Fruit fly (Drosophila melanogaster) whole organism, embryonic: ENCODE data around the gene Fur2.
A peak's percentile ranks its signal among the peaks of the same experiment; 100 is the strongest.

Source experiments
- Ada2b ChIP-seq: fragments of 200-800 bp; sonication (Bioruptor generic); IDR thresholded peaks from 2 replicates; pipeline ENCODE4 v1.3.6; 2022; ENCODE audit warnings: missing biosample characterization, missing genetic modification characterization
- Antp ChIP-seq: fragments of 200-800 bp; sonication (Bioruptor generic); optimal IDR thresholded peaks from 3 replicates; lab custom pipeline; 2016; ENCODE audit warnings: missing biosample characterization, missing genetic modification characterization
- Blimp-1 ChIP-seq: fragments of 200-800 bp; sonication (Bioruptor generic); optimal IDR thresholded peaks from 3 replicates; lab custom pipeline; 2018; ENCODE audit warnings: missing biosample characterization, missing genetic modification characterization, mild to moderate bottlenecking, moderate library complexity, missing genetic modification reagents
- CG10543 ChIP-seq: fragments of 200-800 bp; sonication (Bioruptor generic); optimal IDR thresholded peaks from 3 replicates; lab custom pipeline; 2017; ENCODE audit warnings: missing biosample characterization, mild to moderate bottlenecking, missing genetic modification characterization, moderate library complexity
- CG10979 ChIP-seq: fragments of 200-800 bp; sonication (Bioruptor generic); optimal IDR thresholded peaks from 2 replicates; lab custom pipeline; 2018; ENCODE audit warnings: missing biosample characterization, mild to moderate bottlenecking, missing genetic modification characterization, moderate library complexity
- CG17912 ChIP-seq: fragments of 200-800 bp; sonication (Bioruptor generic); optimal IDR thresholded peaks from 2 replicates; lab custom pipeline; 2018; ENCODE audit warnings: missing biosample characterization, mild to moderate bottlenecking, missing genetic modification characterization
- CG18619 ChIP-seq: fragments of 200-800 bp; sonication (Bioruptor generic); optimal IDR thresholded peaks from 3 replicates; lab custom pipeline; 2017; ENCODE audit warnings: missing biosample characterization, mild to moderate bottlenecking, missing genetic modification characterization
- CG2712 ChIP-seq: fragments of 200-800 bp; optimal IDR thresholded peaks from 3 replicates; lab custom pipeline; 2019; ENCODE audit warnings: missing biosample characterization, mild to moderate bottlenecking, missing genetic modification characterization, moderate library complexity
- CG2875 ChIP-seq: fragments of 200-800 bp; sonication (Bioruptor generic); optimal IDR thresholded peaks from 2 replicates; lab custom pipeline; 2017; ENCODE audit warnings: missing biosample characterization, mild to moderate bottlenecking, missing genetic modification characterization, missing genetic modification reagents
- CG2889 ChIP-seq: fragments of 200-800 bp; sonication (Bioruptor generic); IDR thresholded peaks from 3 replicates; pipeline ENCODE4 v1.3.6; 2022; ENCODE audit warnings: missing biosample characterization, missing genetic modification characterization
- CG30431 ChIP-seq: fragments of 200-800 bp; sonication (Bioruptor generic); optimal IDR thresholded peaks from 2 replicates; lab custom pipeline; 2017; ENCODE audit warnings: missing biosample characterization, missing genetic modification characterization
- CG33557 ChIP-seq: fragments of 200-800 bp; sonication (Bioruptor generic); optimal IDR thresholded peaks from 2 replicates; lab custom pipeline; 2019; ENCODE audit warnings: missing biosample characterization, mild to moderate bottlenecking, missing genetic modification characterization, moderate library complexity
- CG4360 ChIP-seq: fragments of 200-800 bp; sonication (Bioruptor generic); IDR thresholded peaks from 2 replicates; pipeline ENCODE4 v1.3.6; 2022; ENCODE audit warnings: missing biosample characterization, missing genetic modification characterization
- CG43689 ChIP-seq: fragments of 200-800 bp; sonication (Bioruptor generic); IDR thresholded peaks from 2 replicates; pipeline ENCODE4 v1.3.6; 2022; ENCODE audit warnings: missing biosample characterization, missing genetic modification characterization
- CG4424 ChIP-seq: fragments of 200-800 bp; sonication (Bioruptor generic); optimal IDR thresholded peaks from 3 replicates; lab custom pipeline; 2016; ENCODE audit warnings: missing biosample characterization, missing genetic modification characterization
- CG4730 ChIP-seq: fragments of 200-800 bp; sonication (Bioruptor generic); IDR thresholded peaks from 2 replicates; pipeline ENCODE4 v1.3.6; 2022; ENCODE audit warnings: missing biosample characterization, missing genetic modification characterization
- CG6765 ChIP-seq: fragments of 200-800 bp; sonication (Bioruptor generic); optimal IDR thresholded peaks from 3 replicates; lab custom pipeline; 2017; ENCODE audit warnings: missing biosample characterization, mild to moderate bottlenecking, missing genetic modification characterization
- CG7963 ChIP-seq: fragments of 200-800 bp; sonication (Bioruptor generic); IDR thresholded peaks from 3 replicates; pipeline ENCODE4 v1.3.6; 2022; ENCODE audit warnings: missing biosample characterization, missing genetic modification characterization; ENCODE audit not compliant: partially characterized antibody
- CG8290 ChIP-seq, 3 experiments: fragments of 200-800 bp; sonication (Bioruptor generic); optimal IDR thresholded peaks; 2 replicates each; lab custom pipeline; 2016 to 2019; ENCODE audit warnings: missing biosample characterization in 3 of 3, missing genetic modification characterization in 3 of 3, mild to moderate bottlenecking in 2 of 3, moderate library complexity in 1 of 3
- CG9817 ChIP-seq: fragments of 200-800 bp; sonication (Bioruptor generic); optimal IDR thresholded peaks from 2 replicates; lab custom pipeline; 2018; ENCODE audit warnings: missing biosample characterization, mild to moderate bottlenecking, missing genetic modification characterization, moderate library complexity
- CTCF ChIP-seq: fragments of 200-800 bp; sonication (Bioruptor generic); optimal IDR thresholded peaks from 2 replicates; lab custom pipeline; 2017; ENCODE audit warnings: missing biosample characterization, mild to moderate bottlenecking, missing genetic modification characterization, moderate library complexity
- D19A ChIP-seq: fragments of 200-800 bp; optimal IDR thresholded peaks from 3 replicates; lab custom pipeline; 2019; ENCODE audit warnings: missing biosample characterization, mild to moderate bottlenecking, missing genetic modification characterization, moderate library complexity
- ERR ChIP-seq: fragments of 200-800 bp; sonication (Bioruptor generic); optimal IDR thresholded peaks from 2 replicates; lab custom pipeline; 2016; ENCODE audit warnings: missing biosample characterization, missing genetic modification characterization
- Gsc ChIP-seq: fragments of 200-800 bp; sonication (Bioruptor generic); IDR thresholded peaks from 2 replicates; pipeline ENCODE4 v1.3.6; 2022; ENCODE audit warnings: missing biosample characterization, missing genetic modification characterization
- HLH54F ChIP-seq: fragments of 200-800 bp; sonication (Bioruptor generic); optimal IDR thresholded peaks from 3 replicates; lab custom pipeline; 2016; ENCODE audit warnings: missing biosample characterization, missing genetic modification characterization
- Hmr ChIP-seq: fragments of 200-800 bp; sonication (Bioruptor generic); optimal IDR thresholded peaks from 3 replicates; lab custom pipeline; 2017; ENCODE audit warnings: mild to moderate bottlenecking, missing biosample characterization, missing genetic modification reagents, missing genetic modification characterization
- Hmx ChIP-seq: fragments of 200-800 bp; sonication (Bioruptor generic); optimal IDR thresholded peaks from 2 replicates; lab custom pipeline; 2016; ENCODE audit warnings: missing biosample characterization, missing genetic modification characterization
- Mes4 ChIP-seq: fragments of 200-800 bp; sonication (Bioruptor generic); optimal IDR thresholded peaks from 2 replicates; lab custom pipeline; 2016; ENCODE audit warnings: missing biosample characterization, missing genetic modification characterization
- Sox100B ChIP-seq: fragments of 200-800 bp; sonication (Bioruptor generic); optimal IDR thresholded peaks from 3 replicates; lab custom pipeline; 2018; ENCODE audit warnings: missing biosample characterization, mild to moderate bottlenecking, missing genetic modification characterization
- Sry-δ ChIP-seq: fragments of 200-800 bp; sonication (Bioruptor generic); optimal IDR thresholded peaks from 2 replicates; lab custom pipeline; 2016; ENCODE audit warnings: missing biosample characterization, missing genetic modification characterization
- ab ChIP-seq: fragments of 200-800 bp; sonication (Bioruptor generic); optimal IDR thresholded peaks from 2 replicates; lab custom pipeline; 2016; ENCODE audit warnings: missing biosample characterization, missing genetic modification characterization
- ash1 ChIP-seq: fragments of 200-800 bp; sonication (Bioruptor generic); optimal IDR thresholded peaks from 2 replicates; lab custom pipeline; 2018; ENCODE audit warnings: missing biosample characterization, mild to moderate bottlenecking, missing genetic modification characterization
- ato ChIP-seq: fragments of 200-800 bp; sonication (Bioruptor generic); IDR thresholded peaks from 2 replicates; pipeline ENCODE4 v1.3.6; 2022; ENCODE audit warnings: missing biosample characterization, missing genetic modification characterization; ENCODE audit not compliant: partially characterized antibody
- btn ChIP-seq: fragments of 200-800 bp; sonication (Bioruptor generic); optimal IDR thresholded peaks from 2 replicates; lab custom pipeline; 2016; ENCODE audit warnings: missing biosample characterization, missing genetic modification characterization
- dysf ChIP-seq: fragments of 200-800 bp; sonication (Bioruptor generic); IDR thresholded peaks from 3 replicates; pipeline ENCODE4 v1.3.6; 2022; ENCODE audit warnings: missing biosample characterization, missing genetic modification characterization
- gcm ChIP-seq: fragments of 200-800 bp; sonication (Bioruptor generic); optimal IDR thresholded peaks from 2 replicates; lab custom pipeline; 2019; ENCODE audit warnings: missing biosample characterization, mild to moderate bottlenecking, missing genetic modification characterization, moderate library complexity
- gfzf ChIP-seq: fragments of 200-800 bp; sonication (Bioruptor generic); optimal IDR thresholded peaks from 2 replicates; lab custom pipeline; 2016; ENCODE audit warnings: missing biosample characterization, mild to moderate bottlenecking, missing genetic modification characterization, moderate library complexity
- grau ChIP-seq: fragments of 200-800 bp; optimal IDR thresholded peaks from 3 replicates; lab custom pipeline; 2019; ENCODE audit warnings: missing biosample characterization, mild to moderate bottlenecking, missing genetic modification characterization, moderate library complexity
- grn ChIP-seq: fragments of 200-800 bp; sonication (Bioruptor generic); optimal IDR thresholded peaks from 3 replicates; lab custom pipeline; 2017; ENCODE audit warnings: missing biosample characterization, missing genetic modification characterization
- gt ChIP-seq: fragments of 200-800 bp; sonication (Bioruptor generic); IDR thresholded peaks from 2 replicates; pipeline ENCODE4 v1.3.6; 2022; ENCODE audit warnings: missing biosample characterization, missing genetic modification characterization
- h ChIP-seq: fragments of >200 bp; optimal IDR thresholded peaks from 2 replicates; lab custom pipeline; 2017
- maf-S ChIP-seq: fragments of 200-800 bp; sonication (Bioruptor generic); optimal IDR thresholded peaks from 2 replicates; lab custom pipeline; 2016; ENCODE audit warnings: missing biosample characterization, missing genetic modification characterization
- pb ChIP-seq: fragments of 200-800 bp; sonication (Bioruptor generic); optimal IDR thresholded peaks from 3 replicates; lab custom pipeline; 2016; ENCODE audit warnings: missing biosample characterization, missing genetic modification characterization
- phol ChIP-seq: fragments of 200-800 bp; sonication (Bioruptor generic); optimal IDR thresholded peaks from 3 replicates; lab custom pipeline; 2018; ENCODE audit warnings: missing biosample characterization, mild to moderate bottlenecking, missing genetic modification characterization, moderate library complexity
- pnt ChIP-seq: fragments of 200-800 bp; sonication (Bioruptor generic); optimal IDR thresholded peaks from 3 replicates; lab custom pipeline; 2016; ENCODE audit warnings: missing biosample characterization, missing genetic modification characterization
- scrt ChIP-seq: fragments of 200-800 bp; sonication (Bioruptor generic); optimal IDR thresholded peaks from 2 replicates; lab custom pipeline; 2018; ENCODE audit warnings: missing biosample characterization, mild to moderate bottlenecking, missing genetic modification characterization, moderate library complexity
- sens-2 ChIP-seq: fragments of 200-800 bp; sonication (Bioruptor generic); IDR thresholded peaks from 2 replicates; pipeline ENCODE4 v1.3.6; 2022; ENCODE audit warnings: missing biosample characterization, missing genetic modification characterization
- seq ChIP-seq: fragments of 200-800 bp; sonication (Bioruptor generic); IDR thresholded peaks from 2 replicates; pipeline ENCODE4 v1.3.6; 2022; ENCODE audit warnings: missing biosample characterization, missing genetic modification characterization
- shn ChIP-seq: fragments of 200-800 bp; sonication (Bioruptor generic); optimal IDR thresholded peaks from 3 replicates; lab custom pipeline; 2016; ENCODE audit warnings: missing biosample characterization, missing genetic modification characterization
- sna ChIP-seq: fragments of 200-800 bp; sonication (Bioruptor generic); IDR thresholded peaks from 2 replicates; pipeline ENCODE4 v1.3.6; 2022; ENCODE audit warnings: missing biosample characterization, missing genetic modification characterization; ENCODE audit not compliant: partially characterized antibody
- tup ChIP-seq: fragments of 200-800 bp; sonication (Bioruptor generic); optimal IDR thresholded peaks from 2 replicates; lab custom pipeline; 2016; ENCODE audit warnings: missing biosample characterization, mild to moderate bottlenecking, missing genetic modification characterization, moderate library complexity

Fur2 gene

DNA sequence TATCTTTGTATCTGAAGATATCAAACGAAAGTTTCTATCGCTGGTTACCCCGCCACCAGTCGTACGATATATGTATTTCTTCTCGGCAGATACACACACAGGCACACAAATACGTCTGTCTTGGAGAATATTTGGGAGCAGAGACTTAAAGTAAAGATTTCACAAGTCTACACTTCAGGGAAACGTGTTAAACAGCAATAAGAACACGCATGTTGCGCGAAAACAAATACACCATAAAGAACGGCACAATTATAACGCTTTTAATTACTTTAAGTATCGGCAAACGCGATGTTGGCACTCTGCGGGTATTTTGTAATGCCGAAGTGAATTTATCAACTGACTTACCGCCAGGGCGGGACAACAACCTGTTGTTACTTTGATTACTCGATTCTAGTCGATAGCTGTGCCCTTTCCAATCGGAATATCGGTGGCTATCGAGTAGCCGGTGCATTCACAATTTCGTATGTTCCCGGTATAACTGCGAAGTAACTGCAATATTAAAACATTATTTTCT lies 49.1 kb downstream of the Fur2 start, which contains the start of gene AnxB11 (continued):
- TF ChIP-seq D19A (tag; lab: Kevin White, UChicago) (no peak), shn (no peak), gt (no peak), CG17912 (GFP tag; lab: Kevin White, UChicago) (no peak), grau (tag; lab: Kevin White, UChicago) (no peak), ato (GFP tag; lab: Robert Waterston, UW) (peak; percentile 76), CG4730 (GFP tag; lab: Robert Waterston, UW) (no peak), ERR (GFP tag; lab: Kevin White, UChicago) (no peak), CG10979 (tag; lab: Kevin White, UChicago) (peak; percentile 7), phol (tag; lab: Kevin White, UChicago) (no peak), CG2889 (GFP tag; lab: Robert Waterston, UW) (no peak), Gsc (no peak), Ada2b (GFP tag; lab: Robert Waterston, UW) (no peak), CG2875 (no peak), scrt (GFP tag; lab: Kevin White, UChicago) (peak; percentile 88), Sox100B (GFP tag; lab: Kevin White, UChicago) (no peak), ab (GFP tag; lab: Kevin White, UChicago) (no peak), dysf (GFP tag; lab: Robert Waterston, UW) (no peak), sens-2 (no peak), CG43689 (GFP tag; lab: Robert Waterston, UW) (no peak), CG7963 (peak; percentile 84), tup (no peak), grn (GFP tag; lab: Kevin White, UChicago) (no peak), seq (GFP tag; lab: Robert Waterston, UW) (no peak), pnt (no peak), CG18619 (GFP tag; lab: Kevin White, UChicago) (no peak), CG9817 (tag; lab: Kevin White, UChicago) (no peak), pb (GFP tag; lab: Kevin White, UChicago) (no peak)

DNA sequence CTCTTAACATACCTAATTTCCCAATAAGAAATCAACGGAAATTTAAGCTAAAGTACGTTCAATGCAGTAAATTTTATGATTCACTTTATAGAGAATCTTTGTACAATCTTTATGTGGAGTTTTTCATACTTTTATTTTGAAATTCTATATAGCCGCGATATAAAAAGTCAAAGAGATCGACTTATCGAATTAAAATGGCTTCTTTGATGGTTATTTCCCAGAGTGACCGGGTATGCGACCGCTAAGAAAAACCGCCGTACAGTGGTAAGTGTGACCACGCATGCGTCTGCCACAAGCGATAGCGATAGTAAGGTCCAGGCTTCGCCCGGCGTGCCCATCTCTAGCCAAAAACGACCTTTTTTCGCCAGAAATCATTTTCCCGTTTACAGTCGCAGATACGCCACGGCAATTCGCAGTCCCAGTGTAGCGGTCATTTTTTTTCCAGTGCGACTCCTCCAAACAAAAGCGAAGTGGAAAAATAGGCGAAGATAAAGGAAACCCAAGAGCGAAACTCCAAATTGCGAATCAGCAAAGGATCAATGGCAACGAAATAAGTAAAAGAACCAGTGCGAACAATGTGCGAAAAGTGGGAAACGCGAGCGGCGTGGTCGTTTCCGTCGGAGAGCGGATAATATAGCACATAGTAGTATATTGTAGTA lies 49.7 kb downstream of the Fur2 start, which contains the start of gene hang:
Gene hang, plus strand, starts transcription at position 366 of the 659 bp plus-strand sequence.
- TF ChIP-seq gcm (GFP tag; lab: Kevin White, UChicago) (no peak), Sry-δ (GFP tag; lab: Kevin White, UChicago) (peak; percentile 95), sna (GFP tag; lab: Robert Waterston, UW) (peak; percentile 57), CG33557 (GFP tag; lab: Kevin White, UChicago) (peak; percentile 9), btn (GFP tag; lab: Kevin White, UChicago) (no peak), Antp (GFP tag; lab: Kevin White, UChicago) (peak; percentile 66), CTCF (GFP tag; lab: Kevin White, UChicago) (no peak), Hmr (GFP tag; lab: Kevin White, UChicago) (peak; percentile 67), CG4360 (GFP tag; lab: Robert Waterston, UW) (no peak), CG10543 (peak; percentile 75), h (lab: Kevin White, UChicago) (no peak), CG30431 (no peak), Mes4 (GFP tag; lab: Kevin White, UChicago) (no peak), Blimp-1 (peak; percentile 34), Hmx (GFP tag; lab: Kevin White, UChicago) (no peak), HLH54F (GFP tag; lab: Kevin White, UChicago) (no peak), CG8290 (GFP tag; optimal IDR thresholded peaks at IDR 0.05; lab: Kevin White, UChicago) (peak; percentile 29), CG8290 (tag; optimal IDR thresholded peaks at IDR 0.05; lab: Kevin White, UChicago) (peak in 1 of 2 experiments; percentile 80), ash1 (GFP tag; lab: Kevin White, UChicago) (peak; percentile 60), gfzf (peak; percentile 93), CG2712 (tag; lab: Kevin White, UChicago) (no peak), maf-S (GFP tag; lab: Kevin White, UChicago) (no peak), CG4424 (GFP tag; lab: Kevin White, UChicago) (peak; percentile 1), CG6765 (GFP tag; lab: Kevin White, UChicago) (peak; percentile 64)
